Worm (Caenorhabditis elegans) whole organism, L1 larva: ENCODE data around the gene C27D8.1.

ENCODE experiments used
- F16B12.6 ChIP-seq: fragments of 150-350 bp; optimal IDR thresholded peaks from 2 replicates; lab custom pipeline; 2014; ENCODE audit warnings: missing biosample characterization, missing genetic modification characterization
- egl-27 ChIP-seq, 2 experiments: fragments of 150-350 bp in 1 of 2; sonication (generic microtip); optimal IDR thresholded peaks; 3 replicates each; lab custom pipeline; 2017 to 2018; ENCODE audit warnings: missing biosample characterization in 2 of 2, missing genetic modification characterization in 2 of 2, missing genetic modification reagents in 2 of 2
- hlh-17 ChIP-seq: fragments of 200-800 bp; sonication (Bioruptor generic); optimal IDR thresholded peaks from 2 replicates; lab custom pipeline; 2018; ENCODE audit warnings: missing genetic modification characterization, mild to moderate bottlenecking, missing compliant biosample characterization, moderate library complexity, borderline replicate concordance
- jun-1 ChIP-seq: fragments of 150-350 bp; optimal IDR thresholded peaks from 2 replicates; lab custom pipeline; 2014; ENCODE audit warnings: missing biosample characterization, missing genetic modification reagents, missing genetic modification characterization
- lin-13 ChIP-seq: fragments of 150-350 bp; optimal IDR thresholded peaks from 2 replicates; lab custom pipeline; 2014; ENCODE audit warnings: missing biosample characterization, missing genetic modification reagents, missing genetic modification characterization
- lin-39 ChIP-seq: fragments of 150-350 bp; optimal IDR thresholded peaks from 2 replicates; lab custom pipeline; 2014; ENCODE audit warnings: missing biosample characterization, missing genetic modification reagents, missing genetic modification characterization
- nhr-85 ChIP-seq: sonication (generic microtip); peaks from one replicate; lab custom pipeline; 2016; ENCODE audit warnings: missing genetic modification characterization, inconsistent platforms, missing compliant biosample characterization
- pag-3 ChIP-seq: sonication (generic microtip); optimal IDR thresholded peaks from 2 replicates; lab custom pipeline; 2017; ENCODE audit warnings: missing genetic modification characterization, mild to moderate bottlenecking, missing compliant biosample characterization, antibody characterized with exemption, borderline replicate concordance; ENCODE audit not compliant: insufficient read depth
- sptf-1 ChIP-seq: fragments of 150-350 bp; optimal IDR thresholded peaks from 2 replicates; lab custom pipeline; 2014; ENCODE audit warnings: missing biosample characterization, missing genetic modification characterization
- vab-15 ChIP-seq: sonication (generic microtip); optimal IDR thresholded peaks from 2 replicates; lab custom pipeline; 2017; ENCODE audit warnings: missing genotype, mild to moderate bottlenecking, missing genetic modification characterization, missing compliant biosample characterization
- ztf-4 ChIP-seq: fragments of 150-350 bp; optimal IDR thresholded peaks from 2 replicates; lab custom pipeline; 2014; ENCODE audit warnings: missing biosample characterization, missing genetic modification characterization

- peak; percentile 41 for TF ChIP-seq nhr-85 (tag; lab: Kevin White, UChicago)
- no peak for TF ChIP-seq egl-27 (tag; optimal IDR thresholded peaks at IDR 0.05; lab: Kevin White, UChicago)
- no peak for TF ChIP-seq vab-15 (tag; lab: Kevin White, UChicago)
- TF ChIP-seq hlh-17, result no peak
- TF ChIP-seq jun-1 (tag; lab: Kevin White, UChicago), result no peak
- no peak for TF ChIP-seq lin-13 (GFP tag; lab: Kevin White, UChicago)
- TF ChIP-seq lin-39 (tag; lab: Kevin White, UChicago), result no peak
- no peak for TF ChIP-seq ztf-4 (tag; lab: Kevin White, UChicago)
- no peak for TF ChIP-seq pag-3
- no peak for TF ChIP-seq F16B12.6 (tag; lab: Kevin White, UChicago)
- no peak for TF ChIP-seq sptf-1
These were observed 2.0 kb downstream of the C27D8.1 start, which contains the start of gene idpp-7 for ce11 chrIV:12719664-12720063.
